Worm (Caenorhabditis elegans): ENCODE measurements around the gene dsb-1.
A peak's percentile ranks its signal among the peaks of the same experiment; 100 is the strongest.

dsb-1 gene

ce11 chrIV:12371879-12372278 is 36.8 kb upstream of the dsb-1 start, which contains the start of gene wdr-46 (continued):
- peak; percentile 7 for TF ChIP-seq cey-2 (tag; optimal IDR thresholded peaks at IDR 0.05; ENCODE audit: borderline replicate concordance, insufficient read depth)
- TF ChIP-seq hif-1 (tag; optimal IDR thresholded peaks at IDR 0.05): peak in 1 of 2 experiments; percentile 56
- peak; percentile 78 for TF ChIP-seq dve-1 (tag; optimal IDR thresholded peaks at IDR 0.05; ENCODE audit: insufficient read depth)
- TF ChIP-seq nhr-28 (tag; optimal IDR thresholded peaks at IDR 0.05): peak; percentile 50
- peak; percentile 88 for TF ChIP-seq mep-1 (tag; optimal IDR thresholded peaks at IDR 0.05)
- peak; percentile 29 for TF ChIP-seq ces-1 (GFP tag; optimal IDR thresholded peaks at IDR 0.05)
- TF ChIP-seq Y105C5A.15 (GFP tag; IDR thresholded peaks at IDR 0.05): no peak
- TF ChIP-seq ceh-20 (GFP tag; IDR thresholded peaks at IDR 0.05): peak; percentile 30; the same call in 1 of the 2 replicates
- peak; percentile 39 for TF ChIP-seq ama-1 (optimal IDR thresholded peaks at IDR 0.05)
- peak; percentile 63; the same call in 1 of the 2 replicates for TF ChIP-seq zfp-3 (GFP tag; conservative IDR thresholded peaks at IDR 0.05)
- peak; percentile 93 for TF ChIP-seq aha-1 (tag)
- peak; percentile 78 for TF ChIP-seq nhr-102 (tag; optimal IDR thresholded peaks at IDR 0.05)
- TF ChIP-seq Y48G9A.11 (GFP tag; IDR thresholded peaks at IDR 0.05): 0 out of 2 replicates have a peak, but pooled peaks have one; percentile 21
- TF ChIP-seq ZK546.5 (tag; optimal IDR thresholded peaks at IDR 0.05): peak in 1 of 2 experiments; percentile 76
- TF ChIP-seq nhr-11 (tag; optimal IDR thresholded peaks at IDR 0.05): peak; percentile 16
- peak; percentile 47 for TF ChIP-seq nhr-6 (tag; optimal IDR thresholded peaks at IDR 0.05)
- no peak for TF ChIP-seq ceh-28 (tag; optimal IDR thresholded peaks at IDR 0.05)
- TF ChIP-seq lin-29 (GFP tag; IDR thresholded peaks at IDR 0.05): peak; percentile 43; the same call in 1 of the 2 replicates
- TF ChIP-seq hlh-11 (tag; optimal IDR thresholded peaks at IDR 0.05): peak; percentile 62
- no peak for TF ChIP-seq ZK337.2 (GFP tag; IDR thresholded peaks at IDR 0.05)
- no peak for TF ChIP-seq daf-16 (GFP tag; optimal IDR thresholded peaks at IDR 0.05)
- peak; percentile 27 for TF ChIP-seq daf-16 (tag; optimal IDR thresholded peaks at IDR 0.05)
- no peak for TF ChIP-seq aly-2 (tag; optimal IDR thresholded peaks at IDR 0.05)
- peak; percentile 2 for TF ChIP-seq F49E8.2 (tag; optimal IDR thresholded peaks at IDR 0.05; ENCODE audit: borderline replicate concordance)
- peak in 1 of 2 experiments; percentile 89 for TF ChIP-seq unc-62 (GFP tag; optimal IDR thresholded peaks at IDR 0.05 in 1 of 2)
- no peak for TF ChIP-seq unc-62 (tag; optimal IDR thresholded peaks at IDR 0.05)
- no peak for TF ChIP-seq nhr-48 (tag; optimal IDR thresholded peaks at IDR 0.05)
- TF ChIP-seq lim-7 (GFP tag; IDR thresholded peaks at IDR 0.05): no peak
- TF ChIP-seq hmg-1.1 (GFP tag; IDR thresholded peaks at IDR 0.05): peak; percentile 74

DNA sequence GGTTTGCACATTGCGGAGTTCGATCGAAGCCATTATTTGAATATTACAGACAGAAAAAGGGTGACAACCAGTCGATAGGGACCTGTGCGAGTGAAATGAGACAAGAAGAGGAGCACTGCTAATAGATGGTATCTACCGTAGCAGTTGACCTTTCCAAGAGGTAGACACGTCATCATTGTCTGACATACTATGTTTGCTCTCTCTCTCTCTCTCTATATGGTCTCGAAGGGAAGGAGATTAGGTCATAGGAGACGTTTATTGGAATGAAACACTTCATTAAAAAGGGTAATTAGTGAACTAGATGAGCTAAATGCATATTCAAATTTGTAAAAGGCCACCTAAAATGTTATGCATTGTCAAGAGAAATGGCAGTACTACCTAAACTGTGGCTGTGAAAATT is 32.7 kb upstream of the dsb-1 start, which contains the start of gene atz-1:
atz-1 (minus strand) TSS at position 101 of the 400 bp plus-strand sequence.
- TF ChIP-seq ceh-28 (tag; optimal IDR thresholded peaks at IDR 0.05) (no peak), spr-1 (tag; optimal IDR thresholded peaks at IDR 0.05) (no peak), hif-1 (tag; optimal IDR thresholded peaks at IDR 0.05) (no peak), unc-62 (GFP tag; optimal IDR thresholded peaks at IDR 0.05 in 1 of 2) (peak in 1 of 2 experiments; percentile 55), unc-62 (tag; optimal IDR thresholded peaks at IDR 0.05) (no peak)

DNA sequence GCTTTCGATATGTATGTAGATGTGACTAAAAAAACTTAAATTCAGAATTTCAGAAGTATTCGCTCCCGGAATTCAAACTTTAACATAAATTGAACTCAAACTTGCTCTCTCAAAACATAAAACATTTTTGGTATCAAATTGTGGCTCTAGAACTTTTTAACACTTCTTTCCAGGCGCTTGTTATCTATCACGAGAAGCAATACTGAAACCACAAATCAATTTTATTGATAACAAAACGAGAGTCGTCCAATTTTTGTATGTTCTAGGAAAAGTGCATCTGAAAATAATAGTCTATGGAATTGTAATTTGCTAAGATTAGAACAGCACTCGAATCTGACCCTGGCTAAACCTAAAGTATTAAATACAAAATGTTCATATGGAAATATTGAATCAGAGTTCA is 29.8 kb upstream of the dsb-1 start:
- TF ChIP-seq F10B5.3 (tag; optimal IDR thresholded peaks at IDR 0.05) (no peak), R02D3.7 (tag; optimal IDR thresholded peaks at IDR 0.05) (no peak), nhr-28 (tag; optimal IDR thresholded peaks at IDR 0.05) (peak; percentile 28), gei-8 (GFP tag; optimal IDR thresholded peaks at IDR 0.05) (no peak), dmd-8 (GFP tag; IDR thresholded peaks at IDR 0.05) (no peak), daf-16 (GFP tag; optimal IDR thresholded peaks at IDR 0.05) (no peak), daf-16 (tag; optimal IDR thresholded peaks at IDR 0.05) (peak; percentile 11), ctbp-1 (GFP tag; IDR thresholded peaks at IDR 0.05) (no peak), attf-4 (tag; optimal IDR thresholded peaks at IDR 0.05) (no peak), ceh-44 (GFP tag; IDR thresholded peaks at IDR 0.05) (no peak), ceh-20 (GFP tag; IDR thresholded peaks at IDR 0.05) (no peak), nhr-48 (tag; optimal IDR thresholded peaks at IDR 0.05) (no peak), skn-1 (tag; optimal IDR thresholded peaks at IDR 0.05) (no peak), pqm-1 (tag; optimal IDR thresholded peaks at IDR 0.05) (peak; percentile 75), daf-19 (GFP tag; conservative IDR thresholded peaks at IDR 0.05) (no peak), arid-1 (GFP tag; conservative IDR thresholded peaks at IDR 0.05) (no peak), jun-1 (tag; optimal IDR thresholded peaks at IDR 0.05) (no peak), spr-3 (GFP tag; optimal IDR thresholded peaks at IDR 0.05) (no peak), nhr-11 (tag; optimal IDR thresholded peaks at IDR 0.05) (no peak), T20F7.1 (GFP tag; optimal IDR thresholded peaks at IDR 0.05) (no peak), fkh-10 (GFP tag; optimal IDR thresholded peaks at IDR 0.05) (no peak), hlh-11 (tag; optimal IDR thresholded peaks at IDR 0.05) (peak; percentile 43), dmd-6 (GFP tag; IDR thresholded peaks at IDR 0.05) (peak; percentile 58), ces-1 (GFP tag; optimal IDR thresholded peaks at IDR 0.05) (no peak), aha-1 (tag) (peak; percentile 48), lin-39 (tag; optimal IDR thresholded peaks at IDR 0.05) (no peak), zip-2 (tag; optimal IDR thresholded peaks at IDR 0.05) (no peak)
